Worm (Caenorhabditis elegans) whole organism, L4/young adult: ENCODE measurements around the gene T27E4.7.

Source experiments
- W03F9.2 ChIP-seq: fragments of 150-350 bp; optimal IDR thresholded peaks from 2 replicates; lab custom pipeline; 2014; ENCODE audit warnings: missing biosample characterization, missing genetic modification characterization
- dao-5 ChIP-seq: sonication (generic microtip); optimal IDR thresholded peaks from 2 replicates; lab custom pipeline; 2016; ENCODE audit warnings: missing genotype, missing genetic modification characterization, moderate library complexity, missing compliant biosample characterization

DNA sequence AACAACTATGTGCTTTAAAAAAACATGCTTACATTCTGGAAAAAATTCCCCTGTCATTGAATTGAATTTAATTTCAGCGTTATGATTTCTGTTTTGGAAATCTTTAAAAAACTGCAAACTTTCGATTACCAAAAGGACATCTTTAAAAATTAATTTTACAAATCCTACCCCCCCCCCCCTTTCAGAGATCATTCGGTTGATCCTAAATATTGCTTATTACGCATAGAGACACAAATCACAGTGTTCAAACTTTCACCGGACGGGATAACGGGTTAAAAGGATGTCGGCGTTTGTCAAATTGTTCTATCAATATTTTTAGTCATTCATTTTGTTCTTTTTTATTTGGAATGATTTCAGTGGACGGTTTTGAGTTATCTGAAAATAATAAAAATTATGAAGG, 42.9 kb downstream of the T27E4.7 start, which contains the start of gene C25E10.4:
- TF ChIP-seq dao-5 (tag; lab: Kevin White, UChicago) (no peak), W03F9.2 (tag; lab: Kevin White, UChicago) (no peak)
